Fruit fly (Drosophila melanogaster) whole organism, prepupa: Measurements from ENCODE around the gene CG15254.

Source experiments
- Blimp-1 ChIP-seq: fragments of 200-800 bp; sonication (Bioruptor generic); optimal IDR thresholded peaks from 3 replicates; lab custom pipeline; 2017; ENCODE audit warnings: missing biosample characterization, missing genetic modification characterization, mild to moderate bottlenecking, moderate library complexity, missing genetic modification reagents
- CG11762 ChIP-seq: fragments of 200-800 bp; sonication (Bioruptor generic); optimal IDR thresholded peaks from 3 replicates; lab custom pipeline; 2016; ENCODE audit warnings: missing biosample characterization, missing genetic modification characterization; ENCODE audit not compliant: insufficient read depth
- CG11902 ChIP-seq: fragments of 200-800 bp; sonication (Bioruptor generic); optimal IDR thresholded peaks from 3 replicates; lab custom pipeline; 2016; ENCODE audit warnings: missing biosample characterization, missing genetic modification characterization
- CG16779 ChIP-seq: fragments of 200-800 bp; sonication (Bioruptor generic); optimal IDR thresholded peaks from 3 replicates; lab custom pipeline; 2017; ENCODE audit warnings: missing biosample characterization, mild to moderate bottlenecking, missing genetic modification characterization
- CG32006 ChIP-seq: fragments of 200-800 bp; sonication (Bioruptor generic); optimal IDR thresholded peaks from 3 replicates; lab custom pipeline; 2017; ENCODE audit warnings: missing biosample characterization, mild to moderate bottlenecking, missing genetic modification characterization
- CG4318 ChIP-seq: fragments of 200-800 bp; sonication (Bioruptor generic); optimal IDR thresholded peaks from 3 replicates; lab custom pipeline; 2017; ENCODE audit warnings: missing biosample characterization, mild to moderate bottlenecking, missing genetic modification characterization
- CG6854 ChIP-seq: fragments of 200-800 bp; sonication (Bioruptor generic); optimal IDR thresholded peaks from 2 replicates; lab custom pipeline; 2017; ENCODE audit warnings: missing biosample characterization, mild to moderate bottlenecking, missing genetic modification characterization
- CG8319 ChIP-seq: fragments of 200-800 bp; sonication (Bioruptor generic); optimal IDR thresholded peaks from 3 replicates; lab custom pipeline; 2016; ENCODE audit warnings: missing biosample characterization, missing genetic modification characterization
- Hr39 ChIP-seq: fragments of 200-800 bp; sonication (Bioruptor generic); optimal IDR thresholded peaks from 2 replicates; lab custom pipeline; 2016; ENCODE audit warnings: missing biosample characterization, missing genetic modification characterization
- Met ChIP-seq: fragments of 200-800 bp; sonication (Bioruptor generic); optimal IDR thresholded peaks from 3 replicates; lab custom pipeline; 2016; ENCODE audit warnings: missing biosample characterization, missing genetic modification characterization
- acj6 ChIP-seq: fragments of 200-800 bp; sonication (Bioruptor generic); optimal IDR thresholded peaks from 3 replicates; lab custom pipeline; 2016; ENCODE audit warnings: missing biosample characterization, missing genetic modification characterization
- dsx ChIP-seq: fragments of 200-800 bp; optimal IDR thresholded peaks from 3 replicates; lab custom pipeline; 2019; ENCODE audit warnings: missing biosample characterization, mild to moderate bottlenecking, missing genetic modification characterization, moderate library complexity; ENCODE audit not compliant: poor library complexity, severe bottlenecking
- pdm3 ChIP-seq: fragments of 200-800 bp; sonication (Bioruptor generic); optimal IDR thresholded peaks from 3 replicates; lab custom pipeline; 2016; ENCODE audit warnings: missing biosample characterization, missing genetic modification characterization
- spab ChIP-seq: fragments of 200-800 bp; sonication (Bioruptor generic); optimal IDR thresholded peaks from 2 replicates; lab custom pipeline; 2017; ENCODE audit warnings: missing biosample characterization, mild to moderate bottlenecking, missing genetic modification characterization, missing genetic modification reagents
- svp ChIP-seq: fragments of 200-800 bp; sonication (Bioruptor generic); peaks from one replicate; lab custom pipeline; 2016; ENCODE audit warnings: missing biosample characterization, missing genetic modification characterization
- vri ChIP-seq: fragments of 200-800 bp; sonication (Bioruptor generic); optimal IDR thresholded peaks from 3 replicates; lab custom pipeline; 2016; ENCODE audit warnings: missing biosample characterization, mild to moderate bottlenecking, missing genetic modification characterization

Gene CG15254

dm6 chr2L:15613285-15613912 is 1.2 kb downstream of the CG15254 start, which contains the start of gene Semp1:
Gene Semp1, minus strand, starts transcription at chr2L:15613335.
- TF ChIP-seq CG11902 (GFP tag; lab: Kevin White, UChicago): no peak
- TF ChIP-seq Hr39: no peak
- no peak for TF ChIP-seq Blimp-1 (GFP tag; lab: Kevin White, UChicago)
- TF ChIP-seq spab: no peak
- TF ChIP-seq CG4318: no peak
- TF ChIP-seq CG6854 (GFP tag; lab: Kevin White, UChicago): no peak
- TF ChIP-seq CG11762 (GFP tag; lab: Kevin White, UChicago): no peak
- TF ChIP-seq pdm3 (GFP tag; lab: Kevin White, UChicago): no peak
- no peak for TF ChIP-seq acj6 (GFP tag; lab: Kevin White, UChicago)
- no peak for TF ChIP-seq CG16779 (tag; lab: Kevin White, UChicago)

DNA sequence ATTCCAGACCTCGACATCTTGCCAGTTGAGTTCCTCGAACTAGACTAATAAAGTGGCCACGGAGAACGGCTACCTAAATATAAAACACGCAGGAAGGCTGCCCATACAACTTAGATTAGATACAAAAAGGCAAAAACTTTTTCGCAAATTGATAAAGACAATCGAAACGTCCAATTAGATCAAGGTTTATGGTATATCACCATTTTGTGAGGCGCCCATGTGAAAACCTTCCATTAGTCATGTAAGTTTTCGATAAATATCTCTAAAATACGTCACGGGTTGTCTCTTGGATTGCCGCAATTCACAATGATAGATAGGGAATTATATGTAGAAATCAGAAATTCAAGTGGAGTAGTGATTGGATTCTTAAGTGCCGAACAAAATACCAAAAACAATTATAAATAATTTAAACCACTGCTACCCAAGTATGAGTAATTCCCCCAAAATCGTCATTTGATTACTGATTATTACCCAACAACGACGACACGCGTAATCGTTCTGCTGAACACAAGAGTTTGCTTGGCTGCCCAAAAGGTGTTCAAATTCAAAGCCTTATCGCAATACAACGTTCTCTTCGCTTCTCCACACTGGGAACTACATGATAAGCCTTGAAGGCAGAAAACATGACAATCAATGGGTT is 2.8 kb downstream of the CG15254 start, which contains the start of gene CG15255:
Gene CG15255 (minus strand): TSS at position 51 of the 640 bp plus-strand sequence.
- peak; percentile 91 for TF ChIP-seq vri (GFP tag; lab: Kevin White, UChicago)
- TF ChIP-seq CG8319 (GFP tag; lab: Kevin White, UChicago): no peak
- no peak for TF ChIP-seq Met (GFP tag; lab: Kevin White, UChicago)
- TF ChIP-seq CG32006: no peak

dm6 chr2L:15609139-15609538 is 5.5 kb downstream of the CG15254 start:
- TF ChIP-seq svp (GFP tag; lab: Kevin White, UChicago) (peak; percentile 38), dsx (no peak)
